Comparison of ENCODE assay signal across 2 worm cellular contexts in the genomic region with DNA sequence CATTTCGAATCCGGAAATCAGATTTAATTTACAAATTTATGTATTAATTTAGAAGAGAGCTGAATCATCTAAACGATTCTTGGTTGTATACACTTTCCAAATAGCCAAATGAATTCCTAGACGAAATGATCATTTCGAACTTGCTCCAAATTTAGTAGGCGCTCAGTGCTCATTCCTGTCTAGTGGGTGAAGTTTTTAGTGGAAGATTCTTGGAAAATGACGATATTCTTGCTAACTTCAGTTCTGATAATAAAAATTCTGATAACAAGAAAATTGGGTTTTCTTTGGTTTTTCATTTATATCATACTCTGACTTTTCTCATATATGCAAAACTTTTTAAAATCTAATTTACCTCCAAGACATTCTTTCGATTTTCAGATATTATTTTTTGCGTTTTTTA.
TF ChIP-seq lines count a peak whose summit lies in the region.

No protein-coding gene starts in this region.

TF ChIP-seq in whole organism, L1 larva, 84 proteins besides CTCF, POLR2A, EP300 and RAD21:
- peak; percentile 63 for TF ChIP-seq nhr-47 (tag; optimal IDR thresholded peaks at IDR 0.05; lab: Kevin White, UChicago)
- no peak for TF ChIP-seq irx-1 (tag; optimal IDR thresholded peaks at IDR 0.05; lab: Kevin White, UChicago)
- no peak for TF ChIP-seq nhr-237 (tag; optimal IDR thresholded peaks at IDR 0.05; lab: Kevin White, UChicago)
- no peak for TF ChIP-seq ceh-88 (GFP tag; IDR thresholded peaks at IDR 0.05; lab: Robert Waterston, UW)
- no peak for TF ChIP-seq unc-98 (GFP tag; IDR thresholded peaks at IDR 0.05; lab: Robert Waterston, UW)
- TF ChIP-seq fkh-8 (tag; optimal IDR thresholded peaks at IDR 0.05; lab: Kevin White, UChicago), result peak; percentile 38
- TF ChIP-seq nhr-71 (tag; optimal IDR thresholded peaks at IDR 0.05; lab: Kevin White, UChicago), result peak; percentile 47
- TF ChIP-seq pag-3 (tag; optimal IDR thresholded peaks at IDR 0.05; lab: Kevin White, UChicago; ENCODE audit: borderline replicate concordance, insufficient read depth), result no peak
- TF ChIP-seq dsc-1 (tag; optimal IDR thresholded peaks at IDR 0.05; lab: Kevin White, UChicago), result peak; percentile 75
- no peak for TF ChIP-seq nhr-84 (tag; optimal IDR thresholded peaks at IDR 0.05; lab: Kevin White, UChicago)

TF ChIP-seq in whole organism, L3 larva, 47 proteins besides CTCF, POLR2A, EP300 and RAD21:
- peak; percentile 6 for TF ChIP-seq nhr-11 (tag; optimal IDR thresholded peaks at IDR 0.05; lab: Kevin White, UChicago)
- no peak for TF ChIP-seq jun-1 (tag; optimal IDR thresholded peaks at IDR 0.05; lab: Kevin White, UChicago)

Comparison
In these comparisons a context has a peak if more than half of its experiments do, and no peak if none do; other contexts are left out.
1. Of the 26 proteins assayed by ChIP-seq in both whole organism, L1 larva and whole organism, L3 larva: peak only in whole organism, L1 larva: none; only in whole organism, L3 larva: nhr-11; in both: none; in neither: 25.